Fruit fly (Drosophila melanogaster): ENCODE results near the gene not.

not gene

DNA sequence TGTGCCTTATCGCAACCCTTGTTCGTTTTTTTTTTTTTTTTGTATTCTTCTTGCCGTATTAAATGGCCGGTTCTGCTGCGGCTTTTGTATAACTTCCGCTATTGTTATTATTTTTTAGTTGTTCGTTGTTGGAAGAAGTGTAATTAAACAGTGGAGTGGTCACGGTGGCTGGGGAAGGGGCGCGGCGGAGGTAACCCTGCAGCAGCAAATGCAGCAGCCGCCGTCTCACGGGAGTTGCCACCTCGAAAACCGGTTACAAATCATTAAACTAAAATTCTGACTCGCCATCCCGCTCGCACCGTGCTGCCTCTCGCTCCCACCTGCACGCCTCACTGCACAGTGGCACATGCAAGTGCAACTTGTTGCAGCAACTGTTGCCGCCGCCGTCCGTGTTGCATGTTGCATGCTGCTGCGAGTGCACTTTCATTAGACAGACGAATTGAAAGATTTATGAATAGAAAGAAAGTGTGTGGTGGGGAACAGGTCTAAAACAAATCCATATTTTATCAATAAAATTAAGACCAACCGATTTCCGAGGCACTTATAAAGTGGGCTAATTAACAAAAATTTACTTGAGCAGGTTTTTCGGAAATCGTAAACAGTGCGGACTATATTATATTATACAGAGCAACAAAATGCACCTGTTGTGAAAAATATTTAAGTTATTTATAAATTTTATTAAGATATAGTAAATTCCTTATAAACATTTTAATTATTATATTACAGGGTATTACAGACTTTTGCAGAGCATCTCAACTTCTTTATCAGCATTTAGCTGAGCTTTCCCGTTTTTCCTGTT lies 5.9 kb upstream of the not start:
- no peak for TF ChIP-seq noc (tag; optimal IDR thresholded peaks at IDR 0.05)

DNA sequence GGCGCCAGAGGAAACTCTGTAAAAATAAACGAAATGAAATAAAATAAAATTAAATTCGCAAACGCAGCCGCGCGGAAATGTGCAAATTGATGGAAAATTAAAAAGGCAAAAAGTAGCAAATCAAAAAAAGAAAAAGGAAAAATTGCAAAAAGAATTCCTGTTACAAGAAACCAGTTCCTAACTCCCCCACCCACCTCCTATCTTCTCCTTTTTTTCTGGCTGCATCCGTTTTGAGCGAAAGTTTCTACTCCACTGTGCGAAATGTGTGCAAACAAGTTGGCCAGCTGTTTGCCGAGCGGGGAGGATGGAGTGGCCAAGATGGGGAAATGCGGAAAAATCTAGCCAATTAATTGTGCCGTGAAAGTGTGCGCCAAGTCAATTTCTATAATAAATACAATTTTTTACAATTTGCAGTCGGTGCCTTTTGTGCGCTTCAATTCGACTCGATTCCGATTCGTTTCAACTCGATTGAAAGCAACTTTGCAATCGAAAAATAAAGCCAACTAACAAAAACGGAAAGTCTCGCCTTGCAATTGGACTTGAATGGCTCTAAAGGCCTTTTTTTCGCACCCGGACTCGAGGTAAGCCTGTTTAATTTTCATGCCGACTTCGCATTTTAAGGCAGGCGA lies 4.6 kb upstream of the not start:
- no peak for TF ChIP-seq noc (tag; optimal IDR thresholded peaks at IDR 0.05)

DNA sequence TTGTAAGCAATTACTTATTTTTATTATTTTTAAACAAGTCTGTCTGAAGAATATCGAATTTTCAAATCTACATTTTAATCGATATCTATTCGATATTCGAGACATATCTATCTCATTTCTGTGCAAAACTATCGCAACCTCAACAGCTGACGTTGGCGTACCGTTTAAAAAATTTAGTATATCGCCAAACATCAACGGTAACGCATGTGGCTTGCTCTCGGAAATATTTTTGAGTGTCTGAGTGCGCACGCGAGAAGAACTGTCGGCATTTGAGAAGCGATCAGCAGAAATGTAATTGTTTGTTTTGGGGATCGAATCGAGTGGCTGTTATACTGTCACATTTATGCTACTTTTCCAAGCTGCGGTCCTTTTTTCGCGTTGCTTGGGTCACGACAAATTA lies 3.9 kb upstream of the not start, which contains the start of gene MYPT-75D:
MYPT-75D (plus strand) TSS at position 174 of the 400 bp plus-strand sequence.
- peak; percentile 6 for TF ChIP-seq noc (tag; optimal IDR thresholded peaks at IDR 0.05)

DNA sequence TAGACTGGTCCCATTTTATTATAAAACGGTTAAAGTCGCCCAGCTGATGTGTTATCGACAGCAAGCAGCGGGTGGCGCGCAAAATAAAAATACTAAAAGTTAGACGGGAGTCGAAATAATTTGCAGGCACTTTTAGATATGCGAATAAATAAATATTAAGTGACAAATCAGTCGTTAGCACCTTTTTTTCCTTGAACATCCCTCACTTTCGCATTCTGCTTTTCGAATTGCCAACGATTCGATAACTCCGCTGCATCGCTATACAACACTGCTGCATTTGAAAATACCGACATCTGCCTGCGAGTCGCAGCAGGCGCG lies 452 bp upstream of the not start, which contains the start of gene bora:
bora (plus strand) TSS at position 271 of the 318 bp plus-strand sequence.
- TF ChIP-seq noc (tag; optimal IDR thresholded peaks at IDR 0.05): no peak

DNA sequence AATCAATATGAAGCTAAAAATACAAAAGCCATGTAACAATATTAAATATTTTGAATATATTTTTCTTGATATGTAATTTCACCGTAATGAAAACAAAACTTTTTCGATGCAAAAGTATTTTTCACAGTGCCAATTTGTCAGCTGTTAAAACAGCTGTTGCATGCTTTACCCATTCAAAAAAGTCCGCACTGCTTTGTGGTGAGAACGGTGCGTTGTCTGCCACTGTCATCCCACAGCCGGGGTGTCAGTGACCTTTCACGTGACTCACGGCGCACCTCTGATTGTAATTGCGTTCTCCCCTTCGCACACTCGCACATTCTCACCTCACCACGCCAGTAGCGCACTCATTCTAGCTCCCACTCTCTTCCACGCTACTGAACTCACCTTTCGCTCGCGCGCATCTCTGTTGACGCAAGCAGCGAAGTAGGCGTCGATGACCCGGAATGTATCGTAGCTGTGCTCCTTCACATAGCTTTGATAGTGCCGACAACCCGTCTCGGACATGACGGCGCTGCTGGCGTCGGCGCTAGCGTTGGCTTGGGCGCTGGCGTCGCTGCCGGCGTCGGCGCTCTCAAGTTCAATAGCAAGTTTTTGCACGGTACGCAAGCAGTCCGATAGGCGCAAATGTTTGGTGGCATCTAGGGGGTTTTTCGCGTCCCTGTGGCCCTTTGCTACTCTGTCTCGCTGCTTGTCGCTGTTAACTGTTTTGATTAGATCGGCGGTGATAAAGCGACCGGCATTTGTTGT lies 768 bp downstream of the not start:
- TF ChIP-seq noc (tag; optimal IDR thresholded peaks at IDR 0.05): no peak

DNA sequence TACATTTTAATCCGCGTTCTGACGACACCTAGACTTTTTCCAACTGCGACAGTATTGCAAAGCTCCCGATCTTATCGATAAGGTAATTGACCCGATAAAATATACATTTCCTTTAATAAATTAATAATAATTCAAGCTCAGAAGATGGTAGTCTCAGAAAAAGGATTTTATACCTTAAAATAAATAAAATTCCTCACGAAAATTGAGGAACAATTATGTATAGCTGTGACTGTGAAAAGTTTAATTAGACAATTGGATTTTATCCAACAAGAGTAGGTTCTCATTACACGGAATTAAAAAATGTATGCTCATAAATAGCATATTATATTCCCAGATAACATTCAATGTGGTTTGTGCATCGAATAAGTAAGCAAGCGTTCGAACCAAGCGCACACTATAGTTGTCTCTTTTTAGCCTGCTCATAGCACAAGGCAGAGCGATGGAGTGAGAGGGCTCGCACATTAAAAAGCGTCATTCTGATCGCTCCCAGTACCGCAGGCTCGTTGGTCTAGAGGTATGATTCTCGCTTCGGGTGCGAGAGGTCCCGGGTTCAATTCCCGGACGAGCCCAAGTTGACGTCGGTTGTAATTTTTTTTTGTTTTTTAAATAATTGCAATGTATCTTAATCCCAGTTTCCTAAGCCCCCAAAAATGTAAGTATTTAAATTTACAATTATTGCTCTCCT lies 3.9 kb downstream of the not start, which contains the start of the genes CG13380 and CG4174:
CG13380 (minus strand) TSS at position 51 of the 685 bp plus-strand sequence.
CG4174 (minus strand) TSS at position 51 of the 685 bp plus-strand sequence.
- TF ChIP-seq noc (tag; optimal IDR thresholded peaks at IDR 0.05): no peak

DNA sequence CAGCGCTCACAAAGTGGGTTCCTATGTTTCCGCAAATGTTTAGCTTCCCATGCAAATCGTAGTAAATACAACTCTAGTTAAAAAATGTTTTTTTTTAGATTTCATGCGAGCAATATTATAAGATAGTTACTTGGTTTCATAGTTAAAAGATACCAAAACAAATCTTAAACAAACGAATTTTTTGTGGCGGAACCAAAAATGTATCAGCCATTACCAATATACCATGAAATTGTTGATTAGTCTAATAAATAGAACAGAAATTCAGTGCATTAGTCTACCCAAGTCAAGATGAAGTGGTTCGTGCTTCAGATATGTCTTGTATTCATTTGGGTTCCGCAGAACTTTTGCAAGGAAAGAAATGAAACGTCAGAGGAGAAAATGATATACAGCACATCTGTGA lies 10.3 kb downstream of the not start, which contains the start of gene CG32199:
CG32199 (plus strand) TSS at position 301 of the 400 bp plus-strand sequence.
- no peak for TF ChIP-seq noc (tag; optimal IDR thresholded peaks at IDR 0.05)

DNA sequence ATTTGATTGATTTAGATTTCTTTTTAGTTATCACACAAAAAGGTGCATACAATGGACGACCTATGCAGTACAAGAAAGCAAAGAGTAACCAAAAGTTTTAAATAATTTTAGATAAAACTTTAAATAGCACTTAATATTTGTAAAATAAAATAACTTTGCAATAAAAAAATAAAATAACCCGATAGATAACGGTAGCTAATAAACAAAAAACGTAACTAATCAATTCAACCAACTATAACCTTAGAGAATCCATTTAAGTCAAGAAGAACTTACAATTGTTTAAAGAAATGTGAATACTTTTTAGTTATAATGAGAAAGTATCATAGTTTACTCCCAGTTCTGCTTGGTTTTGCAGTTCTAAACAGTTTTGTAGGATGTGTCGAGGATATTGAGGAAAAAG lies 12.6 kb downstream of the not start, which contains the start of gene CG32201:
CG32201 (plus strand) TSS at position 301 of the 400 bp plus-strand sequence.
- no peak for TF ChIP-seq noc (tag; optimal IDR thresholded peaks at IDR 0.05)

DNA sequence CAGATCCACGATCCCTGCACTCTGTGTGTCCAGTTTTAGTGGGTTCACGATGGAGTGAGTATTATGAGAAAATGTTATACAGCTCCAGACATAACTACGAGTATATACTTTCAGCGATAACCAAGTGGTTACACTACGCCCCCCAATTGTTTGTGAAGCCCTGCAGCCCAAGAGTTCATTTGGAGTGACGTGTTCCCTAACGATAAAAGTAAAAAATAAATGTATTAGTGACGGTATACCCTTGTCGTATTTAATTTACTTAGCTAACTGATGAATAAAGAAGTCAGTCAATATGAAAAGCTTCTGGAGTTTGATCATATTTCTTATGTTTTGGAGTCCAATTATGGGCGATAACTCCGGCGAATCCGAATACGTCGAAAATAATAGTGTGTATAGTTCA lies 14.8 kb downstream of the not start, which contains the start of gene CG18231:
CG18231 (plus strand) TSS at position 301 of the 400 bp plus-strand sequence.
- no peak for TF ChIP-seq noc (tag; optimal IDR thresholded peaks at IDR 0.05)

DNA sequence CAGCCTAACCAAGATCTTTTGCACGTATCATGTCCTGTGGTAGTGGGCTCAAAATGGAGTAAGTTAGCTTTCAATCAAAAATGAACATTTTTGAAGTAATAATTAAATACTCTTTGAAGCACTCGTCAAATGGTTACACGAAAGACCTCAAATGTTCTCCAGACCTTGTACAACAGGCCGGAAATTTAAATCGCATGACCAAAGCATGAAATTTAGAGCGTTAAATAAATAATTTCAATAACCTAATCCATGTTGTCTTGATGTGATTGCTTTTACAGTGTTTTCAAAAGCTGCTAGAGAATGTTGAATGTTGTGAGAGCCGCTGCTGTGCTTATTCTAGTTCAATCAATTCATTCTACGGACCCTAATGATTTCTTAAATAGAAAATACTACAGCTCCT lies 16.8 kb downstream of the not start, which contains the start of gene CG18233:
CG18233 (plus strand) TSS at position 301 of the 400 bp plus-strand sequence.
- no peak for TF ChIP-seq noc (tag; optimal IDR thresholded peaks at IDR 0.05)

DNA sequence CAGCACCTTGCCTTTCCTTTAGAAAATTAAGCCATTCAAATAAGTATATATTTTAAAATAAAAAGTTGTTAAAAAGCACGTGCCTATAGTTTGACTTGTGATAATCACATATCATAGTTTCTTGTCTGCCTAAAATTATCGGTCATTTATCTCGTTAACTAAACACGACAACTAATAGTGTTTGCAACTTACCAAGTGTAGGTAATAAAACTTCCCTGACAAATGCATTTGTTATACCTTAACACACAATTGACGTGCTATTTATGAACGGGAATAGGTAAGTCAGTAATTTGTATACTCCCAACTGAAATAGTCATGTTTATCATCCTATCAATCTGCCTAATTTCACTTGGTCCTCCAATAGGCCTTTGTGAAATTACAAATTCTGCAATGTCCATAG lies 18.8 kb downstream of the not start, which contains the start of gene CG18234:
CG18234 (plus strand) TSS at position 301 of the 400 bp plus-strand sequence.
- no peak for TF ChIP-seq noc (tag; optimal IDR thresholded peaks at IDR 0.05)

DNA sequence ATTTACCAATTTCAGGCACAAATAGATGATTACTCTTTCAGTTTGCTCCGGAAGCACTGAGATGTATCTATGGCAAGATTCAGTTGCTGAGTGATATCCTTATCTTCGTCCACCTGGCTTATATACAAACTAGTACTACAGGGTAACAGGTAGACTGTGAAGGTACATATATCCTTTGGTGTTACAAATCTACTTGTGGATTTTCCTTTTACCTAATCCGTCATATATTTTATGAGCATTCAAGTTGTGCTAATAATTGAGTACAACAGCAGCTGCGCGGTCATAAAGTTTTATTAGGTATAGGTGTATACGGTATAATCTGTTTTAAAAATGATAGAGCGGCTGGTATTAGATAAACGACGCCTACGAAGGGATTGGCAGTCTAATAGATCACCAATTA lies 28.3 kb downstream of the not start, which contains the start of gene term:
term (minus strand) TSS at position 101 of the 400 bp plus-strand sequence.
- no peak for TF ChIP-seq noc (tag; optimal IDR thresholded peaks at IDR 0.05)

DNA sequence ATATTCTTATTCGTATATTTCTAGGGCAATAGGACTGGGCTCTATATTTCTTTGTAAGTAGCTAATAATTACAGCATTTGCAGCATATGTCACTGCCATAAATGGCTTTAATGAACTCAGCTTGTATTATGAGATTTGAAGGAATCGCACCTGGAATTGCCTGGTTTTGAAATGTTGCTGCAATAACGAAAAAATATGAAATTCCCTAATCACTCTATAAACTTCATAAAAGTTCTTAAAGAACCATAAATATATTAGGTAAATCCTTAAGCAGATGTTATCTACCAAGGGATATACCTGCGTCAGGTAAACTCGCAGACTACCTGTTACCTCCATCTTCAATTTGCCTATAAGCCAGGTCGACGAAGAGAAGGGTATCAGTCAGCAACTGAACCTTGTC lies 33.5 kb downstream of the not start, which contains the start of gene CG7271:
CG7271 (plus strand) TSS at position 373 of the 400 bp plus-strand sequence.
- TF ChIP-seq noc (tag; optimal IDR thresholded peaks at IDR 0.05): no peak

Data from whole organism, larva.